Worm (Caenorhabditis elegans): Measurements from ENCODE around the gene arx-4.

DNA sequence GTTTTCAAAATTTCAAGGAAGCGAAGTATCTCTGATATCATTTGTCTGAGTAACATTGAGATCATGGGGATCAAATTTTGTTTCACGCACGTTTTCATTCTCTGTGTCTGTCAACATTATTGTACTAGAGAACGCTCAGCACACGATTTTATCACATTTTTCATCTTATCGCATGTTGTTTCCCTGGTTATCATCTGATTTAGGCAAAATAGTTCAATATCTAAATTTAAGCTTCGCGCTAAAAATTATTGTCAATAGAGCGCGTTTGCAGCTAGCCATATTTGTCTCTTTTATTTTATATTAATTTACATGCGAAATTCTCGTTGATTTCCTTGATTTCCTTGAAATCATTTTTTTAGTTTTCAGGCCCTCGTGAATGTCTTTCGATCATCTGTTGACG, 16.6 kb upstream of the arx-4 start, which contains the start of gene K02F3.2:
- TF ChIP-seq nhr-77 (tag; optimal IDR thresholded peaks at IDR 0.05), result no peak
- TF ChIP-seq rnt-1 (tag; optimal IDR thresholded peaks at IDR 0.05), result no peak
- no peak for TF ChIP-seq nhr-11 (tag; optimal IDR thresholded peaks at IDR 0.05)
- TF ChIP-seq nhr-84 (tag; optimal IDR thresholded peaks at IDR 0.05), result no peak
- no peak for TF ChIP-seq pag-3 (tag; optimal IDR thresholded peaks at IDR 0.05; ENCODE audit: borderline replicate concordance, insufficient read depth)
- TF ChIP-seq skn-1 (tag; optimal IDR thresholded peaks at IDR 0.05), result peak; percentile 7
- peak in 1 of 2 experiments; percentile 43 for TF ChIP-seq mdl-1 (tag; optimal IDR thresholded peaks at IDR 0.05)
- TF ChIP-seq unc-62 (GFP tag; optimal IDR thresholded peaks at IDR 0.05), result no peak
- no peak for TF ChIP-seq nhr-12 (tag; optimal IDR thresholded peaks at IDR 0.05)
- no peak for TF ChIP-seq ztf-4 (tag; optimal IDR thresholded peaks at IDR 0.05)
- TF ChIP-seq lin-39 (tag; optimal IDR thresholded peaks at IDR 0.05), result no peak
- peak; percentile 21 for TF ChIP-seq lin-15B (tag; optimal IDR thresholded peaks at IDR 0.05)
- no peak for TF ChIP-seq unc-86 (tag; optimal IDR thresholded peaks at IDR 0.05)
